Worm (Caenorhabditis elegans) whole organism, late embryonic: ENCODE measurements around the gene Y16B4A.2.

Experiments
- C38D4.7 ChIP-seq: fragments of 200-800 bp; sonication (Bioruptor generic); optimal IDR thresholded peaks from 2 replicates; lab custom pipeline; 2018; ENCODE audit warnings: mild to moderate bottlenecking, missing genetic modification characterization, moderate library complexity, missing compliant biosample characterization
- K02D7.2 ChIP-seq: sonication (generic microtip); optimal IDR thresholded peaks from 2 replicates; lab custom pipeline; 2017; ENCODE audit warnings: mild to moderate bottlenecking, missing genetic modification characterization, missing compliant biosample characterization
- T23F11.4 ChIP-seq: fragments of 200-800 bp; sonication (Bioruptor generic); optimal IDR thresholded peaks from 2 replicates; lab custom pipeline; 2018; ENCODE audit warnings: mild to moderate bottlenecking, missing genetic modification characterization, missing compliant biosample characterization
- Y22D7AL.16 ChIP-seq: sonication (generic microtip); optimal IDR thresholded peaks from 2 replicates; lab custom pipeline; 2016; ENCODE audit warnings: missing genetic modification characterization, missing compliant biosample characterization
- ahr-1 ChIP-seq: sonication (generic microtip); optimal IDR thresholded peaks from 2 replicates; lab custom pipeline; 2016; ENCODE audit warnings: missing genetic modification characterization, missing compliant biosample characterization
- ceh-14 ChIP-seq: sonication (generic microtip); optimal IDR thresholded peaks from 2 replicates; lab custom pipeline; 2016; ENCODE audit warnings: missing genotype, missing genetic modification characterization, missing compliant biosample characterization
- ceh-18 ChIP-seq: sonication (generic microtip); optimal IDR thresholded peaks from 2 replicates; lab custom pipeline; 2016; ENCODE audit warnings: missing genetic modification characterization, missing compliant biosample characterization
- ceh-2 ChIP-seq: sonication (generic microtip); optimal IDR thresholded peaks from 2 replicates; lab custom pipeline; 2016; ENCODE audit warnings: missing genotype, missing genetic modification characterization, missing compliant biosample characterization
- ceh-22 ChIP-seq: sonication (generic microtip); optimal IDR thresholded peaks from 2 replicates; lab custom pipeline; 2017; ENCODE audit warnings: missing biosample characterization, missing genetic modification characterization
- ceh-30 ChIP-seq: fragments of 150-350 bp; optimal IDR thresholded peaks from 2 replicates; lab custom pipeline; 2014; ENCODE audit warnings: missing biosample characterization, missing genetic modification characterization
- ceh-31 ChIP-seq: sonication (generic microtip); optimal IDR thresholded peaks from 2 replicates; lab custom pipeline; 2016; ENCODE audit warnings: missing genetic modification characterization, missing compliant biosample characterization
- ceh-34 ChIP-seq: sonication (generic microtip); optimal IDR thresholded peaks from 2 replicates; lab custom pipeline; 2016; ENCODE audit warnings: mild to moderate bottlenecking, missing genetic modification characterization, missing compliant biosample characterization
- ceh-45 ChIP-seq: fragments of 200-800 bp; sonication (Bioruptor generic); IDR thresholded peaks from 2 replicates; pipeline ENCODE4 v1.3.6; 2022; ENCODE audit warnings: missing genetic modification reagents, missing genetic modification characterization, missing compliant biosample characterization
- ceh-6 ChIP-seq: fragments of 200-800 bp; sonication (Bioruptor generic); optimal IDR thresholded peaks from 2 replicates; lab custom pipeline; 2018; ENCODE audit warnings: mild to moderate bottlenecking, missing genetic modification characterization, missing compliant biosample characterization
- ceh-9 ChIP-seq: sonication (generic microtip); optimal IDR thresholded peaks from 2 replicates; lab custom pipeline; 2016; ENCODE audit warnings: mild to moderate bottlenecking, missing genetic modification characterization, inconsistent platforms, missing compliant biosample characterization
- elt-2 ChIP-seq: sonication (generic microtip); optimal IDR thresholded peaks from 2 replicates; lab custom pipeline; 2016; ENCODE audit warnings: missing genetic modification reagents, missing genetic modification characterization, missing compliant biosample characterization
- elt-4 ChIP-seq: sonication (generic microtip); optimal IDR thresholded peaks from 2 replicates; lab custom pipeline; 2016; ENCODE audit warnings: missing genetic modification characterization, missing compliant biosample characterization
- fkh-10 ChIP-seq: fragments of 150-350 bp; optimal IDR thresholded peaks from 2 replicates; lab custom pipeline; 2014; ENCODE audit warnings: missing biosample characterization, missing genetic modification reagents, missing genetic modification characterization
- hlh-13 ChIP-seq: fragments of 200-800 bp; sonication (Bioruptor generic); optimal IDR thresholded peaks from 2 replicates; lab custom pipeline; 2018; ENCODE audit warnings: mild to moderate bottlenecking, missing genetic modification characterization, missing compliant biosample characterization
- hlh-15 ChIP-seq: sonication (generic microtip); optimal IDR thresholded peaks from 2 replicates; lab custom pipeline; 2016; ENCODE audit warnings: missing genetic modification characterization, missing compliant biosample characterization
- hlh-6 ChIP-seq: sonication (generic microtip); optimal IDR thresholded peaks from 2 replicates; lab custom pipeline; 2016; ENCODE audit warnings: missing genotype, missing genetic modification characterization, missing compliant biosample characterization
- hlh-8 ChIP-seq: sonication (generic microtip); optimal IDR thresholded peaks from 2 replicates; lab custom pipeline; 2016; ENCODE audit warnings: missing genotype, missing genetic modification characterization, missing compliant biosample characterization
- madf-2 ChIP-seq: sonication (generic microtip); optimal IDR thresholded peaks from 2 replicates; lab custom pipeline; 2017; ENCODE audit warnings: missing genetic modification characterization, missing compliant biosample characterization
- mec-3 ChIP-seq: sonication (generic microtip); optimal IDR thresholded peaks from 2 replicates; lab custom pipeline; 2016; ENCODE audit warnings: borderline replicate concordance, missing genetic modification characterization, missing compliant biosample characterization
- nfya-1 ChIP-seq: sonication (generic microtip); optimal IDR thresholded peaks from 2 replicates; lab custom pipeline; 2017; ENCODE audit warnings: missing genetic modification characterization, mild to moderate bottlenecking, missing compliant biosample characterization, antibody characterized with exemption, moderate library complexity
- nhr-11 ChIP-seq: fragments of 150-350 bp; optimal IDR thresholded peaks from 2 replicates; lab custom pipeline; 2014; ENCODE audit warnings: missing biosample characterization, missing genetic modification characterization
- odd-2 ChIP-seq: sonication (generic microtip); optimal IDR thresholded peaks from 2 replicates; lab custom pipeline; 2017; ENCODE audit warnings: antibody characterized with exemption, mild to moderate bottlenecking, missing genetic modification characterization, missing compliant biosample characterization
- pag-3 ChIP-seq: sonication (generic microtip); optimal IDR thresholded peaks from 2 replicates; lab custom pipeline; 2016; ENCODE audit warnings: missing compliant biosample characterization, missing genetic modification characterization, borderline replicate concordance
- pat-9 ChIP-seq: fragments of 200-800 bp; sonication (Bioruptor generic); optimal IDR thresholded peaks from 2 replicates; lab custom pipeline; 2018; ENCODE audit warnings: mild to moderate bottlenecking, missing genetic modification characterization, moderate library complexity, missing compliant biosample characterization
- pax-1 ChIP-seq: fragments of 150-350 bp; optimal IDR thresholded peaks from 2 replicates; lab custom pipeline; 2014; ENCODE audit warnings: missing biosample characterization, missing genetic modification characterization
- pha-2 ChIP-seq: sonication (generic microtip); optimal IDR thresholded peaks from 2 replicates; lab custom pipeline; 2017; ENCODE audit warnings: mild to moderate bottlenecking, missing genetic modification characterization, missing compliant biosample characterization
- pqm-1 ChIP-seq: sonication (generic microtip); optimal IDR thresholded peaks from 2 replicates; lab custom pipeline; 2016; ENCODE audit warnings: missing genetic modification characterization, missing compliant biosample characterization
- pros-1 ChIP-seq: fragments of 150-350 bp; optimal IDR thresholded peaks from 2 replicates; lab custom pipeline; 2014; ENCODE audit warnings: missing biosample characterization, missing genetic modification reagents, missing genetic modification characterization
- ref-2 ChIP-seq: sonication (generic microtip); optimal IDR thresholded peaks from 2 replicates; lab custom pipeline; 2016; ENCODE audit warnings: missing genetic modification characterization, missing compliant biosample characterization
- rnt-1 ChIP-seq: sonication (generic microtip); optimal IDR thresholded peaks from 2 replicates; lab custom pipeline; 2016; ENCODE audit warnings: missing genetic modification characterization, missing compliant biosample characterization
- sdc-2 ChIP-seq: sonication (generic microtip); optimal IDR thresholded peaks from 2 replicates; lab custom pipeline; 2016; ENCODE audit warnings: missing genotype, missing genetic modification characterization, missing compliant biosample characterization
- sox-2 ChIP-seq: fragments of 200-800 bp; sonication (Bioruptor generic); IDR thresholded peaks from 2 replicates; pipeline ENCODE4 v1.3.6; 2022; ENCODE audit warnings: missing genetic modification reagents, missing genetic modification characterization, missing compliant biosample characterization
- sox-4 ChIP-seq: sonication (generic microtip); optimal IDR thresholded peaks from 2 replicates; lab custom pipeline; 2017; ENCODE audit warnings: mild to moderate bottlenecking, missing genetic modification characterization, inconsistent platforms, missing compliant biosample characterization
- syd-9 ChIP-seq: sonication (generic microtip); optimal IDR thresholded peaks from 2 replicates; lab custom pipeline; 2016; ENCODE audit warnings: mild to moderate bottlenecking, missing genetic modification characterization, moderate library complexity, missing compliant biosample characterization
- tbx-7 ChIP-seq: sonication (generic microtip); optimal IDR thresholded peaks from 2 replicates; lab custom pipeline; 2016; ENCODE audit warnings: missing genotype, missing genetic modification characterization, missing compliant biosample characterization
- unc-3 ChIP-seq, 2 experiments: fragments of 200-800 bp in 1 of 2; sonication (Bioruptor generic) in 1 of 2; sonication (generic microtip) in 1 of 2; conservative IDR thresholded peaks in 1 of 2; optimal IDR thresholded peaks in 1 of 2; 2 replicates each; pipeline versions ENCODE4 v1.3.6 to Lab custom; 2016 to 2022; ENCODE audit warnings: missing compliant biosample characterization in 2 of 2, missing genetic modification characterization in 2 of 2, missing genetic modification reagents in 1 of 2
- unc-42 ChIP-seq: sonication (generic microtip); optimal IDR thresholded peaks from 2 replicates; lab custom pipeline; 2016; ENCODE audit warnings: missing genotype, missing genetic modification characterization, missing compliant biosample characterization
- unc-55 ChIP-seq: sonication (generic microtip); optimal IDR thresholded peaks from 2 replicates; lab custom pipeline; 2017; ENCODE audit warnings: missing biosample characterization, missing genetic modification reagents, missing genetic modification characterization
- unc-86 ChIP-seq: sonication (generic microtip); optimal IDR thresholded peaks from 2 replicates; lab custom pipeline; 2016; ENCODE audit warnings: missing genetic modification characterization, missing compliant biosample characterization
- zip-5 ChIP-seq: sonication (generic microtip); optimal IDR thresholded peaks from 2 replicates; lab custom pipeline; 2016; ENCODE audit warnings: missing genetic modification characterization, missing compliant biosample characterization
- ztf-16 ChIP-seq: sonication (generic microtip); optimal IDR thresholded peaks from 2 replicates; lab custom pipeline; 2017; ENCODE audit warnings: missing genetic modification characterization, missing compliant biosample characterization

The Y16B4A.2 gene

DNA sequence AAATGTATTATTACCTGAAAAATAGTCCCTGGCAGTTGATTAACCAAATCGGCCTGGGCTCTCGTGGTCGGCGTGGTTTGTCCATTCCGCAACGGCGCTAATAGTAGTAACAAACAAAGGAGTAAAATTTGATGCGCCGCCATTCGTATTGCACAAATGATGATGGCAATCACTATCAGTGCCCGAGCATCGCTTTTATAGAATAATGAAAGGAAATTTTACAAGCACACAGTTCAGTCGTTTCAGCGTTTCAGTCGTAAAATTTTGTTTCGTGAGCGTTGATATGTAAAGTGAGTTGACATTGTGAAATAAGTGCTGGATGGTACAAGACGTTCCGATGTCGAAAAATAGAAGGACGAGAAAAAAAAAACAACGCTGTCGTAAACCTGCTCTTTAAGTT, at the start of gene Y16B4A.2:
Gene Y16B4A.2 (minus strand): TSS at position 170 of the 400 bp plus-strand sequence.
- no peak for TF ChIP-seq ceh-31
- no peak for TF ChIP-seq unc-55 (GFP tag; lab: Kevin White, UChicago)
- TF ChIP-seq hlh-13 (GFP tag; lab: Kevin White, UChicago) = no peak
- TF ChIP-seq zip-5 = no peak
- TF ChIP-seq syd-9 (tag; lab: Kevin White, UChicago) = no peak
- no peak for TF ChIP-seq pag-3 (tag; lab: Kevin White, UChicago)
- no peak for TF ChIP-seq sox-2 (GFP tag; lab: Robert Waterston, UW)
- no peak for TF ChIP-seq ceh-34
- no peak for TF ChIP-seq nhr-11
- no peak for TF ChIP-seq hlh-15 (tag; lab: Kevin White, UChicago)
- no peak for TF ChIP-seq pax-1 (tag; lab: Kevin White, UChicago)
- no peak for TF ChIP-seq ztf-16
- no peak for TF ChIP-seq odd-2 (tag; lab: Kevin White, UChicago)
- no peak for TF ChIP-seq pros-1 (tag; lab: Kevin White, UChicago)
- no peak for TF ChIP-seq mec-3 (tag; lab: Kevin White, UChicago)
- TF ChIP-seq tbx-7 (tag; lab: Kevin White, UChicago) = no peak
- no peak for TF ChIP-seq ref-2 (tag; lab: Kevin White, UChicago)
- TF ChIP-seq, all 69 proteins: peak for 0

DNA sequence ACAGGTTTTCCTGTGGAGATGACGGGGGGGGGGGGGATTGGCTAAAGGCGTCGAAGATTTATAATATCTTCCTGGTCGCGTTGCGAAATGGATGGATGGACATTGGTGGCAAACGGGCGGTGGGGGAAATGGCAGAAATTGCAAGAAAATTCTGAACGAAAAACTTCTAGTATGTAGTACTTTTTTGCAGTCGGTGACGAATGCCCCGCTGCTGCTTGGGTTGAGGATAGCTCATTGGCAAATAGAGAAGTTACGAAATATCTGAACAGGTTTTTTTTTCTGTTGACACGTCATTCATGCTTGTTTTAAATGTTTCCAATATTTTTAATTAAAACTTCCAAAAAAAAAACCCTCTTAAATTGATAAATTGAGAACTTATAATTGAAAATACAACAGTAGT, 47.8 kb upstream of the Y16B4A.2 start:
- TF ChIP-seq ceh-34 = no peak
- no peak for TF ChIP-seq ceh-6 (GFP tag; lab: Kevin White, UChicago)
- TF ChIP-seq Y22D7AL.16 (tag; lab: Kevin White, UChicago) = no peak
- no peak for TF ChIP-seq hlh-15 (tag; lab: Kevin White, UChicago)
- TF ChIP-seq ceh-14 = no peak
- TF ChIP-seq ceh-30 = no peak
- no peak for TF ChIP-seq ceh-22
- no peak for TF ChIP-seq madf-2
- TF ChIP-seq ceh-18 (tag; lab: Kevin White, UChicago) = no peak
- TF ChIP-seq sox-4 (tag; lab: Kevin White, UChicago) = no peak
- TF ChIP-seq unc-3 (GFP tag; conservative IDR thresholded peaks at IDR 0.05; lab: Robert Waterston, UW) = no peak
- no peak for TF ChIP-seq unc-3 (tag; optimal IDR thresholded peaks at IDR 0.05; lab: Kevin White, UChicago)
- TF ChIP-seq C38D4.7 (GFP tag; lab: Kevin White, UChicago) = no peak

DNA sequence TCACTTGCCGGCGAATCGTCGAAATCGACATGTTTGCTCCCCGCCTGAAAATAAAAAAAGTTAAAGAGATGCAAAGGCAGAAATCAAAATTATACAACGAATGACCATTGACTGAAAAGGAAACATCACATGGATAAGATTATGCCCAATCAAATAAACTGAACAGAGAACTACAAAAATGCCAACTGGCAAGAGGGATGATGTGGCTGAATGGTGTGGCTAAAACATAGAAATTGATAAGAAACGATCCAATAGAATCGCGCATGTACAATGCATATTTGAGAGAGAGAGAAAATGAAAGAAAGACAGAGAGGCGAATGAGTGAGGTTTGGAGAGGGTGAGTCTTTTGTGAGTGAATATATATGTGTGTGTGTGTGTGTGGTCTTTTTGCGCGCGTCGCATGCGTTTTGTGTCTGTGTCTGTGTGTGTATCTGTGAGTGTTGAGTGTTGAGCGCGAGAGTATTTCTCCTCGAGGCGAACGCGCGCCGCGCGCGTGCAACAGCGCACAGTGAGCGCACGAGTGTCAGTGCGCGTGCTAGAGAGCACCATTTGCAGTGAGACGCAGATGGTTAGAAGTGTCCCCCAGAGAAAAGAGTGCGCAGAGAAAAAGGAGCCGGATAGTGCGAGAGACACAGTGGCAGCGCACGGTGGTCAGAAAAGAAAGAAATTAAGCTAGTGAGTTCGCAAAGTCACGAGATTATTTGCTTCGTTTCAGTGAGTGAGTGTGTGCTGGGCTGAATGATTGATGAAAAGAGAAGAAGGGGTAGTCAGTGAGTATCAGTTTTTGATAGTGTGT, 47.0 kb upstream of the Y16B4A.2 start, which contains the start of gene epn-1:
Gene epn-1 (minus strand): TSS at position 51 of the 796 bp plus-strand sequence.
- TF ChIP-seq pha-2 (tag; lab: Kevin White, UChicago) (no peak), ceh-14 (peak; percentile 94), madf-2 (peak; percentile 81), ceh-2 (tag; lab: Kevin White, UChicago) (peak; percentile 83), rnt-1 (tag; lab: Kevin White, UChicago) (peak; percentile 95), ceh-9 (no peak), ahr-1 (tag; lab: Kevin White, UChicago) (no peak), hlh-15 (tag; lab: Kevin White, UChicago) (no peak), unc-86 (tag; lab: Kevin White, UChicago) (peak; percentile 22), fkh-10 (peak; percentile 8), hlh-6 (tag; lab: Kevin White, UChicago) (peak; percentile 59), elt-4 (tag; lab: Kevin White, UChicago) (no peak), pqm-1 (tag; lab: Kevin White, UChicago) (peak; percentile 88), unc-42 (tag; lab: Kevin White, UChicago) (peak; percentile 78), pag-3 (tag; lab: Kevin White, UChicago) (peak; percentile 62), hlh-8 (tag; lab: Kevin White, UChicago) (peak; percentile 50), sdc-2 (tag; lab: Kevin White, UChicago) (peak; percentile 94), nfya-1 (peak; percentile 91), zip-5 (peak; percentile 16), ceh-45 (GFP tag; lab: Robert Waterston, UW) (no peak), elt-2 (tag; lab: Kevin White, UChicago) (peak; percentile 87), ceh-6 (GFP tag; lab: Kevin White, UChicago) (peak; percentile 54), K02D7.2 (peak; percentile 38), pat-9 (tag; lab: Kevin White, UChicago) (peak; percentile 52), ztf-16 (peak; percentile 50), hlh-13 (GFP tag; lab: Kevin White, UChicago) (no peak), ceh-30 (no peak), ref-2 (tag; lab: Kevin White, UChicago) (peak; percentile 94), T23F11.4 (GFP tag; lab: Kevin White, UChicago) (peak; percentile 53), unc-55 (GFP tag; lab: Kevin White, UChicago) (peak; percentile 89)
